Fruit fly (Drosophila melanogaster): ENCODE results near the gene CG9806.

Gene CG9806

dm6 chrX:10600254-10600916 lies 26.5 kb downstream of the CG9806 start (continued):
- TF ChIP-seq CG43689 (GFP tag; IDR thresholded peaks at IDR 0.05) (no peak), sima (GFP tag; optimal IDR thresholded peaks at IDR 0.05) (no peak), ind (GFP tag; optimal IDR thresholded peaks at IDR 0.05) (peak; percentile 60), CG12155 (GFP tag; optimal IDR thresholded peaks at IDR 0.05) (peak; percentile 15), hkb (optimal IDR thresholded peaks at IDR 0.05) (no peak), hkb (GFP tag; IDR thresholded peaks at IDR 0.05) (peak; percentile 55; the same call in 1 of the 2 replicates), lab (GFP tag; optimal IDR thresholded peaks at IDR 0.05) (peak; percentile 66), Drgx (GFP tag; IDR thresholded peaks at IDR 0.05) (no peak), Aef1 (GFP tag; IDR thresholded peaks at IDR 0.05) (peak; percentile 73), CG8290 (GFP tag; optimal IDR thresholded peaks at IDR 0.05) (no peak), CG8290 (tag; optimal IDR thresholded peaks at IDR 0.05) (peak in 1 of 2 experiments; percentile 66), btn (GFP tag; optimal IDR thresholded peaks at IDR 0.05) (peak; percentile 25), nmo (GFP tag; optimal IDR thresholded peaks at IDR 0.05) (peak; percentile 39), Antp (GFP tag; optimal IDR thresholded peaks at IDR 0.05) (peak; percentile 34), gt (GFP tag; IDR thresholded peaks at IDR 0.05) (no peak), MESR4 (GFP tag; optimal IDR thresholded peaks at IDR 0.05) (no peak), ranshi (GFP tag; IDR thresholded peaks at IDR 0.05) (peak; percentile 66; the same call in 1 of the 2 replicates), H2.0 (GFP tag; IDR thresholded peaks at IDR 0.05) (peak; percentile 69), CG1024 (GFP tag; IDR thresholded peaks at IDR 0.05) (peak; percentile 60), CG10565 (GFP tag; optimal IDR thresholded peaks at IDR 0.05) (no peak), ab (GFP tag; optimal IDR thresholded peaks at IDR 0.05) (no peak), CG10366 (GFP tag; IDR thresholded peaks at IDR 0.05) (peak; percentile 65; the same call in 1 of the 2 replicates), CG9876 (GFP tag; optimal IDR thresholded peaks at IDR 0.05) (no peak), Dbx (GFP tag; IDR thresholded peaks at IDR 0.05) (peak; percentile 47; the same call in 1 of the 3 replicates), tin (GFP tag; optimal IDR thresholded peaks at IDR 0.05) (peak; percentile 34), CG7372 (GFP tag; IDR thresholded peaks at IDR 0.05) (0 out of 2 replicates have a peak, but pooled peaks have one; percentile 32), chif (GFP tag; optimal IDR thresholded peaks at IDR 0.05) (peak; percentile 43 to 45), Atf3 (GFP tag; optimal IDR thresholded peaks at IDR 0.05) (no peak), CG12769 (tag; optimal IDR thresholded peaks at IDR 0.05) (peak; percentile 80), CG9215 (GFP tag; IDR thresholded peaks at IDR 0.05) (peak; percentile 49; the same call in 1 of the 2 replicates), CG12071 (GFP tag; optimal IDR thresholded peaks at IDR 0.05) (peak; percentile 12), fru (optimal IDR thresholded peaks at IDR 0.05) (no peak), Sry-δ (GFP tag; optimal IDR thresholded peaks at IDR 0.05) (peak; percentile 18), CG9932 (GFP tag; IDR thresholded peaks at IDR 0.05) (peak; percentile 71), CG8388 (GFP tag; optimal IDR thresholded peaks at IDR 0.05) (peak; percentile 24), Rx (GFP tag; IDR thresholded peaks at IDR 0.05) (peak; percentile 69), Meics (GFP tag; optimal IDR thresholded peaks at IDR 0.05) (peak; percentile 49), cad (GFP tag; optimal IDR thresholded peaks at IDR 0.05) (no peak), dm (GFP tag; optimal IDR thresholded peaks at IDR 0.05) (peak; percentile 9), Atf6 (GFP tag; IDR thresholded peaks at IDR 0.05) (peak; percentile 47), onecut (GFP tag; IDR thresholded peaks at IDR 0.05) (no peak), croc (GFP tag; conservative IDR thresholded peaks at IDR 0.05) (peak; percentile 31; the same call in 2 of the 3 replicates), CG3847 (GFP tag; IDR thresholded peaks at IDR 0.05) (peak; percentile 47), maf-S (GFP tag; optimal IDR thresholded peaks at IDR 0.05) (peak; percentile 13), lola (GFP tag; optimal IDR thresholded peaks at IDR 0.05) (no peak), CG10267 (tag; optimal IDR thresholded peaks at IDR 0.05) (peak; percentile 5), CG11695 (GFP tag; IDR thresholded peaks at IDR 0.05) (0 out of 3 replicates have a peak, but pooled peaks have one; percentile 41), ash1 (GFP tag; optimal IDR thresholded peaks at IDR 0.05) (no peak), chm (GFP tag; IDR thresholded peaks at IDR 0.05) (peak; percentile 38; the same call in 1 of the 2 replicates), prd (optimal IDR thresholded peaks at IDR 0.05) (no peak), prd (GFP tag; IDR thresholded peaks at IDR 0.05) (peak; percentile 81), fd64A (GFP tag; optimal IDR thresholded peaks at IDR 0.05) (no peak)
